Worm (Caenorhabditis elegans): ENCODE results near the gene tag-329.

ce11 chrV:9545238-9545709, 10.6 kb downstream of the tag-329 start, which contains the start of the genes his-35 and his-41:
- no peak for TF ChIP-seq ztf-11 (tag; optimal IDR thresholded peaks at IDR 0.05)
- TF ChIP-seq blmp-1 (tag; optimal IDR thresholded peaks at IDR 0.05) = no peak
- no peak for TF ChIP-seq lin-13 (tag; optimal IDR thresholded peaks at IDR 0.05)
- TF ChIP-seq unc-39 (tag; optimal IDR thresholded peaks at IDR 0.05) = no peak
- no peak for TF ChIP-seq nhr-237 (tag; optimal IDR thresholded peaks at IDR 0.05)
- no peak for TF ChIP-seq flh-1 (GFP tag; optimal IDR thresholded peaks at IDR 0.05)
- TF ChIP-seq mep-1 (tag; optimal IDR thresholded peaks at IDR 0.05) = no peak
- no peak for TF ChIP-seq elt-3 (tag; optimal IDR thresholded peaks at IDR 0.05)
- no peak for TF ChIP-seq sem-2 (GFP tag; optimal IDR thresholded peaks at IDR 0.05)
- no peak for TF ChIP-seq nhr-28 (tag; optimal IDR thresholded peaks at IDR 0.05)

Data from whole organism, mixed stage, embryonic.